Worm (Caenorhabditis elegans): Measurements from ENCODE around the gene col-143.

DNA sequence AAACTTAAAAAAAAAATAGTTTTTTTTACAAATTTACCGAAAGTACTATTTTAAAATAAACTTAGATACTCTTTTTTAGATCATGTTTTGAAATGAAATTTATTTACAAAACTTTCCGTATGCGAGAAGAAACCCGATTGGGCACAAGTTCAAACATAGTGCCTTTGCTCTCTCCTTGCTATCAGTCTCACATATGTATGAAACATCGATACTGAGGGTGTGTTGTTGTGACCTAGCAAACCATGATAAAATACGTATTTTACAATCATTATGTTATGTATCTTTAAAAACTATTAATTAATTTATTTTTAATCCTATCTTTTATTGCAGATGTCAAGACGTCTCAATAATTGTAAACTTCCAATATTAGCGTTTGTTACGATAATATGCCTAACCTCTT, 25.3 kb upstream of the col-143 start:
- no peak for TF ChIP-seq aly-2 (tag; optimal IDR thresholded peaks at IDR 0.05)
- TF ChIP-seq sma-9 (GFP tag; optimal IDR thresholded peaks at IDR 0.05) = no peak
- no peak for TF ChIP-seq sma-9 (tag; optimal IDR thresholded peaks at IDR 0.05)
- no peak for TF ChIP-seq lin-13 (GFP tag; optimal IDR thresholded peaks at IDR 0.05)
- no peak for TF ChIP-seq skn-1 (tag; optimal IDR thresholded peaks at IDR 0.05)
- TF ChIP-seq nhr-21 (tag; optimal IDR thresholded peaks at IDR 0.05) = no peak
- TF ChIP-seq nhr-23 (tag; optimal IDR thresholded peaks at IDR 0.05) = no peak
- no peak for TF ChIP-seq nhr-237 (tag; optimal IDR thresholded peaks at IDR 0.05)
- TF ChIP-seq nhr-12 (tag; optimal IDR thresholded peaks at IDR 0.05) = no peak
- no peak for TF ChIP-seq ztf-11 (tag; optimal IDR thresholded peaks at IDR 0.05)
- no peak for TF ChIP-seq ceh-16 (tag; optimal IDR thresholded peaks at IDR 0.05)
